Worm (Caenorhabditis elegans) whole organism, early embryonic: ENCODE results near the gene C15B12.2.

ENCODE experiments used
- B0310.2 ChIP-seq: sonication (generic microtip); optimal IDR thresholded peaks from 2 replicates; lab custom pipeline; 2016; ENCODE audit warnings: mild to moderate bottlenecking, missing genetic modification characterization, missing compliant biosample characterization
- F13C5.2 ChIP-seq: sonication (generic microtip); optimal IDR thresholded peaks from 2 replicates; lab custom pipeline; 2017; ENCODE audit warnings: mild to moderate bottlenecking, missing genetic modification characterization, inconsistent platforms, missing compliant biosample characterization
- aly-1 ChIP-seq: sonication (generic microtip); optimal IDR thresholded peaks from 2 replicates; lab custom pipeline; 2016; ENCODE audit warnings: missing genetic modification characterization, missing compliant biosample characterization
- ama-1 ChIP-seq: fragments of 150-350 bp; optimal IDR thresholded peaks from 2 replicates; lab custom pipeline; 2014
- ceh-13 ChIP-seq: fragments of 200-800 bp; sonication (Bioruptor generic); optimal IDR thresholded peaks from 2 replicates; lab custom pipeline; 2018; ENCODE audit warnings: mild to moderate bottlenecking, missing genetic modification characterization, missing compliant biosample characterization
- ceh-36 ChIP-seq: sonication (generic microtip); optimal IDR thresholded peaks from 2 replicates; lab custom pipeline; 2016; ENCODE audit warnings: missing genetic modification characterization, inconsistent platforms, missing compliant biosample characterization
- ets-7 ChIP-seq: sonication (generic microtip); optimal IDR thresholded peaks from 2 replicates; lab custom pipeline; 2016; ENCODE audit warnings: missing genotype, missing genetic modification characterization, missing compliant biosample characterization
- flt-1 ChIP-seq: fragments of 200-800 bp; sonication (Bioruptor generic); IDR thresholded peaks from 2 replicates; pipeline ENCODE4 v1.3.6; 2022; ENCODE audit warnings: missing genetic modification characterization, missing compliant biosample characterization
- hmbx-1 ChIP-seq: sonication (generic microtip); optimal IDR thresholded peaks from 2 replicates; lab custom pipeline; 2016; ENCODE audit warnings: mild to moderate bottlenecking, missing genetic modification characterization, missing compliant biosample characterization
- hmg-4 ChIP-seq: fragments of 200-800 bp; sonication (Bioruptor generic); optimal IDR thresholded peaks from 2 replicates; lab custom pipeline; 2018; ENCODE audit warnings: mild to moderate bottlenecking, missing genetic modification characterization, missing compliant biosample characterization
- hnd-1 ChIP-seq: sonication (generic microtip); optimal IDR thresholded peaks from 2 replicates; lab custom pipeline; 2016; ENCODE audit warnings: missing genetic modification characterization, missing compliant biosample characterization
- pes-1 ChIP-seq: fragments of 200-800 bp; sonication (Bioruptor generic); IDR thresholded peaks from 2 replicates; pipeline ENCODE4 v1.3.6; 2022; ENCODE audit warnings: missing genetic modification reagents, missing genetic modification characterization, missing compliant biosample characterization
- scrt-1 ChIP-seq: fragments of 200-800 bp; sonication (Bioruptor generic); IDR thresholded peaks from 2 replicates; pipeline ENCODE4 v1.3.6; 2022; ENCODE audit warnings: missing genetic modification characterization, missing compliant biosample characterization
- sea-1 ChIP-seq: fragments of 200-800 bp; sonication (Bioruptor generic); conservative IDR thresholded peaks from 2 replicates; pipeline ENCODE4 v1.3.6; 2022; ENCODE audit warnings: missing genetic modification characterization, missing compliant biosample characterization
- tbx-11 ChIP-seq: fragments of 200-800 bp; sonication (Bioruptor generic); IDR thresholded peaks from 2 replicates; pipeline ENCODE4 v1.3.6; 2022; ENCODE audit warnings: missing genetic modification characterization, missing compliant biosample characterization
- tbx-37 ChIP-seq: fragments of 200-800 bp; sonication (Bioruptor generic); conservative IDR thresholded peaks from 2 replicates; pipeline ENCODE4 v1.3.6; 2022; ENCODE audit warnings: missing genetic modification reagents, missing genetic modification characterization, missing compliant biosample characterization
- tra-4 ChIP-seq: sonication (generic microtip); optimal IDR thresholded peaks from 2 replicates; lab custom pipeline; 2017; ENCODE audit warnings: missing genetic modification characterization, missing compliant biosample characterization

The C15B12.2 gene

DNA sequence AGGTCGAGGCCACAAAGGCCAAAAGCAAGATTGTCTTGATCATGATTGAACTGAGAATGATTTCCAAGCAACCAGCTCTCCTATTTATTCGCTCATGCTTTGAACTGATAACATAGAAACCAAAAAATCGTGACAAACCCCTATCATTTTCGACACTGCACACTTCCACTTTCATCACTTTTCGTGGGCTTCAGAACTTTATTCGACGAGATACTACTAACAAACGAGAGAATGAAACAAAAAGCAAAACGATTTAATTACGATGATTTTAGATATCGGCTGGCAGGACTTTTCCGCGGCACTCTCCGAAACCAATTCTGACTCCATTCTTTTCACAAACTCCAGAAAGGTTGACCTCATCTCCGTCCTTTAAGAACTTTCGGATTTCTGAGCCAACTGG lies 16.6 kb upstream of the C15B12.2 start, which contains the start of gene asp-14:
Gene asp-14 (minus strand): TSS at position 101 of the 400 bp plus-strand sequence.
- TF ChIP-seq ceh-36 (tag; lab: Kevin White, UChicago) (no peak), hmg-4 (GFP tag; lab: Kevin White, UChicago) (no peak), F13C5.2 (tag; lab: Kevin White, UChicago) (no peak), tbx-11 (GFP tag; lab: Robert Waterston, UW) (no peak), ama-1 (lab: Kevin White, UChicago) (no peak), hnd-1 (tag; lab: Kevin White, UChicago) (no peak), hmbx-1 (tag; lab: Kevin White, UChicago) (no peak), tbx-37 (GFP tag; lab: Robert Waterston, UW) (no peak), sea-1 (GFP tag; lab: Robert Waterston, UW) (no peak), pes-1 (GFP tag; lab: Robert Waterston, UW) (no peak), scrt-1 (GFP tag; lab: Robert Waterston, UW) (no peak), tra-4 (tag; lab: Kevin White, UChicago) (no peak), ets-7 (tag; lab: Kevin White, UChicago) (no peak), ceh-13 (GFP tag; lab: Kevin White, UChicago) (no peak), B0310.2 (tag; lab: Kevin White, UChicago) (no peak), flt-1 (no peak), aly-1 (no peak)

DNA sequence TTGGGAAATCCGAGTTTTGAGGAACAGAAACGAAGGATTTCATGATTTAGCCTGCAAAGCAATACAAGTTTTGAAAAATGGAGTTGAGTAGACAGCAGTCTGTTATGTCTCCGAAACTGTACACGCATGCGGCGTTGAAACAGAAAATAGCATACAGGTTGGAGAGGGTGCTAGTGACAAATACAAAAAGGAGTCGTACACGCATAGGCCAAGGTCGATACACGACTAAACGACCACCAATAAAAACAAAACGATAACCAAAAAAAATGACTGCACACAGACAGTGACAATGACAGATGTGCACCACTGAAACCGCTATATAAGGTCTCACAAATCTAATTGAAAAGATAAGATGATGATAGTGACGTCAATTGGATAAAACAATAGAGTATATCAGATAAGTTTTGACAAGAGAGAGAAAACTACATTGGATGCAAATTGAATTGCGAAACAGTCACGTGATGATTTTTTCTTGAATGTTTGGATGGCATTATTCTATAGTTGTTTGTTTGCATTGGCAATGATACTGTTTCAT lies 14.3 kb upstream of the C15B12.2 start, which contains the start of gene fah-1:
Gene fah-1 (minus strand): TSS at position 51 of the 535 bp plus-strand sequence.
- TF ChIP-seq tra-4 (tag; lab: Kevin White, UChicago) (no peak), F13C5.2 (tag; lab: Kevin White, UChicago) (no peak), hmg-4 (GFP tag; lab: Kevin White, UChicago) (no peak), B0310.2 (tag; lab: Kevin White, UChicago) (no peak), flt-1 (no peak), hnd-1 (tag; lab: Kevin White, UChicago) (no peak), ceh-13 (GFP tag; lab: Kevin White, UChicago) (no peak), pes-1 (GFP tag; lab: Robert Waterston, UW) (no peak)

DNA sequence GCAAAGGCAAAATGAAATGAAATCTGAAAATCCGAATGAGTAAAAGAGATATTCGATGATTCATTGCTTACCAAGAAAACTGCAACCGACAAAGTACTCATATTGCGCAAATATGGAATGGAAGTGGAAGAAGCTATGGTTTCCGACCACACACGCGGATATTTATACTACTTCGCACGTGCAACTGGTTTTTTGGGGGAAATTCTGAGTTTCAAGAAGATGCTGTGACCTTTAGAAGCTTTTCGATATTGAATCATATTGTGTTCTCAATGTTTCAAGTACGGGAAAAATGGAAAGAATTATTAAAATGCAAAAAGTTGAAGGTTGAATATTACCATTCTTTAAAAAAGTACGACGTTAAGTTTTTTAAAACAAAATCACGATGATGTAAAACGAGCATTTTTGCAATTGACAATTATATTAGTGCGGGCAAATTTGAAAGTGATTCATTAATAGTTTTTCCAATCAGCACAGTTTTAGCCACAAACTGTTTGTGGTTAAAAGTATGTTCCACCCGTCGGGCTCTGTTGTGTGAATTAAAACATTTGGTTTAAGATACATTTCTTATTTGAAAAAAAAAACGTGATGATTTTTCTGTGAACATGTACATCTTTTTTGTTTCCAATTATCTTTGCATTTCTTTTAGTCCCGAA lies 12.2 kb upstream of the C15B12.2 start, which contains the start of the genes grl-6 and K10C2.6:
Gene grl-6 (minus strand): TSS at position 101 of the 653 bp plus-strand sequence.
Gene K10C2.6 (plus strand): TSS at position 603 of the 653 bp plus-strand sequence.
- TF ChIP-seq ceh-13 (GFP tag; lab: Kevin White, UChicago) (no peak), tra-4 (tag; lab: Kevin White, UChicago) (no peak), scrt-1 (GFP tag; lab: Robert Waterston, UW) (no peak), tbx-37 (GFP tag; lab: Robert Waterston, UW) (no peak), pes-1 (GFP tag; lab: Robert Waterston, UW) (no peak), aly-1 (no peak), sea-1 (GFP tag; lab: Robert Waterston, UW) (no peak), B0310.2 (tag; lab: Kevin White, UChicago) (no peak), ceh-36 (tag; lab: Kevin White, UChicago) (no peak), hmg-4 (GFP tag; lab: Kevin White, UChicago) (no peak), ama-1 (lab: Kevin White, UChicago) (no peak), tbx-11 (GFP tag; lab: Robert Waterston, UW) (no peak), F13C5.2 (tag; lab: Kevin White, UChicago) (no peak)

DNA sequence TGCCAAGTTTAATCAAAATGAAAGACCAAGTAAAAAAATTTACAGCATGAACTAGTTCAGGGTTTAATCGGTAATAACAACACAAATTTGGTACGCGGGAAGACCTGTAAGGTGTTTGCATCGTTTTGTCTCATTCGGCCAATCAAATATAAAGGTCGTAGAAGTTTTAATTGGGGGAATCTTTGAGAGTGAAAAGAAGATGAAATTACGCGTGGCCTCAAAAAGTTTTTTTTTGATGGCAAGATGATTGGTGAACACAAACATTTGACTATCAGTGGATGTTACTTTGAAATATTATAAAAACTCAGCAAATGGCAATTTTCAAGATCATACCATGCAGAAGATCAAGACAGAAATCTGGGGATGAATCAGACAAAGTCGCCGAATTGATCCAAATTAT lies 8.1 kb upstream of the C15B12.2 start, which contains the start of gene nas-33:
Gene nas-33 (minus strand): TSS at position 101 of the 400 bp plus-strand sequence.
- TF ChIP-seq aly-1 (no peak), hnd-1 (tag; lab: Kevin White, UChicago) (no peak), tra-4 (tag; lab: Kevin White, UChicago) (no peak), ceh-36 (tag; lab: Kevin White, UChicago) (no peak), pes-1 (GFP tag; lab: Robert Waterston, UW) (no peak), tbx-11 (GFP tag; lab: Robert Waterston, UW) (no peak), tbx-37 (GFP tag; lab: Robert Waterston, UW) (no peak), hmg-4 (GFP tag; lab: Kevin White, UChicago) (no peak), hmbx-1 (tag; lab: Kevin White, UChicago) (no peak), B0310.2 (tag; lab: Kevin White, UChicago) (no peak), ets-7 (tag; lab: Kevin White, UChicago) (no peak), F13C5.2 (tag; lab: Kevin White, UChicago) (no peak), scrt-1 (GFP tag; lab: Robert Waterston, UW) (no peak), sea-1 (GFP tag; lab: Robert Waterston, UW) (no peak), ama-1 (lab: Kevin White, UChicago) (no peak), ceh-13 (GFP tag; lab: Kevin White, UChicago) (no peak), flt-1 (no peak)

DNA sequence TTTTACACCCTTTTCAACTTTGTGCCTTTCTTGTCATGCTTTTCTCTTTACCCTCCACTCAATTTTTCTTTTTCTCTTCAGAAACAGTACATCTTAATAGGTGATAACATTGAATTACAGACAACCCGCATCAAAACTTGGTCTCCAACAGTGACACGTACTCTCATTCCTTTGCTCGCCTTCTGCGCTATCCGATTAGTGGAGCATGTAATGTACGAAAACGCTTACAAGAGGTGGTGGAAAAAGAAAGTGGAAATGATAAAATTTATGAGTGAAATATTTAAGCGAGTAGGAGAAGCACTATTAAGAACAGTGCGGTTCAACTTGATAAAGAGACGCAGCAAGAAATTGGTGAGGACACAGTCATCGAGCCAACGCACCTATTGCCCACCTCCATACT lies 6.6 kb upstream of the C15B12.2 start, which contains the start of gene pept-1:
Gene pept-1 (plus strand): TSS at position 306 of the 400 bp plus-strand sequence.
- TF ChIP-seq hmbx-1 (tag; lab: Kevin White, UChicago) (no peak), tbx-37 (GFP tag; lab: Robert Waterston, UW) (no peak), hnd-1 (tag; lab: Kevin White, UChicago) (no peak), B0310.2 (tag; lab: Kevin White, UChicago) (no peak), F13C5.2 (tag; lab: Kevin White, UChicago) (no peak), tra-4 (tag; lab: Kevin White, UChicago) (no peak), scrt-1 (GFP tag; lab: Robert Waterston, UW) (no peak)

DNA sequence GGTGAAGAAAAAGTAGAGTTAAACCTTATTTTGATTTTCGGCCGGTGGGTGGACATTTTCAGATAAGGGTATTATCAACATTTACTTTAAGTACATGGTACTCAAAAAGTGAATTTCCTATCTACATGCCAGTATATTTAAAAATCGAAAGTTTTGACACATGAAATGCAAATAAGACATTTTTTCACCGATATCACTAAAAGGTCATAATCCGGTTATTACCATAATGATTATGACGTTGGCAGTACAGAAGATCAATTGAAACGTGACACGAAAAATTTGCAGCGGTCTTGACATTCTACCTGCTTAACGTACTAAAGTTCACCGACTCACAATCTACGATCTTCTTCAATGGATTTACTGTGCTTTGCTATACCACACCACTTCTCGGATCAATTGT lies 5.2 kb upstream of the C15B12.2 start:
- no peak for TF ChIP-seq tra-4 (tag; lab: Kevin White, UChicago)
- TF ChIP-seq hmbx-1 (tag; lab: Kevin White, UChicago): no peak
- no peak for TF ChIP-seq ceh-13 (GFP tag; lab: Kevin White, UChicago)
- TF ChIP-seq tbx-11 (GFP tag; lab: Robert Waterston, UW): no peak
- no peak for TF ChIP-seq ets-7 (tag; lab: Kevin White, UChicago)
- TF ChIP-seq ceh-36 (tag; lab: Kevin White, UChicago): no peak
- no peak for TF ChIP-seq pes-1 (GFP tag; lab: Robert Waterston, UW)
- TF ChIP-seq sea-1 (GFP tag; lab: Robert Waterston, UW): no peak
